Fruit fly (Drosophila melanogaster): ENCODE measurements around the gene acs.

acs gene

DNA sequence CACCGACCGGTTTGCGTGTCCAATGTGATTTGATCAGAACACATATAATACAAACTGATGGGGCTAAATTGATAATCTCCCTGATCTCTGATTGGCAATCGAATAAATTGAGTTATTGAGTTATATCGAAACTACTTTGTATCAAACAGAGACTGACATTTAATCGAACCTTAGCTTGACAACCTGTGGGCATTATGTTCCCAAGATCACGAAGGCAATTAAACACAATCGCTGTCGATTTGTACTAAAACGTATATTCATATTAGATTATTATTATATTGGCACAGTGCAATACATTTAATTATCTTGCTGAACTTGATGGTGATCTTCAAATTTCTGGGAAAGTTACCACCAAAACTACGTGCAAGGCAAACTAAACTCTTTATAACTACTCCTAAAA, 3.0 kb upstream of the acs start:
- TF ChIP-seq CG7045 (GFP tag; optimal IDR thresholded peaks at IDR 0.05) (no peak), bab1 (GFP tag; optimal IDR thresholded peaks at IDR 0.05) (no peak), CG12768 (GFP tag; optimal IDR thresholded peaks at IDR 0.05) (no peak), kay (GFP tag; ENCODE audit: borderline replicate concordance) (peak; percentile 91), CG1620 (GFP tag; optimal IDR thresholded peaks at IDR 0.05) (no peak), Mnt (GFP tag; optimal IDR thresholded peaks at IDR 0.05) (no peak)

DNA sequence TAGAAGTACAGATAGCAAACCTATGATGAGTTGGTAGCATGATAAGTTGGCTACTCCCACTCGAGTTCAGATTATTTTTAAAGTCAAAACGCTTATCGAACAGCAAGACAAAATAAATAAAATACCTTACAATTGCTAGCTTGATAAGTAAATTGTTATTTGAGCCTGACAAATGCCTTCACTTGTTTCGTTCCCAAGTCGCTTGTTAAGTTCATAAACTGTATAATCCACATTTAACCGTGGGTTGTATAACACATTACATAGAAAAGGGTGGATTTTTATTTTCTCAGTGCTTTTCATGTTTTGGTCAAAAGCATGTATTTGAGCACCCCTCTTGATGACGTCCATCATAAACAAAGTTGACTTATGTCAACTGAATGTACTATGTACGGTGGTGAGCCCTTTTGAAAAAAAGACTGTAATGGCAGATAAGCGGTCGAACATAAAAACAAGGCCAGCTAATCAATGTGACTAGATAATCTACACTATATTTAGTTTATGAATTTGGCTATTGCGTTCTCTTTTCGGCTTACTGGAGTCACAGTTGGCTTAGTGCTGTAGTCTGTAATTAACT, 2.5 kb upstream of the acs start:
- TF ChIP-seq Mnt (GFP tag; optimal IDR thresholded peaks at IDR 0.05), result no peak
- no peak for TF ChIP-seq CG5204 (GFP tag; optimal IDR thresholded peaks at IDR 0.05)
- TF ChIP-seq CG1620 (GFP tag; optimal IDR thresholded peaks at IDR 0.05), result no peak
- no peak for TF ChIP-seq CG11617 (GFP tag; optimal IDR thresholded peaks at IDR 0.05)
- TF ChIP-seq bab1 (GFP tag; optimal IDR thresholded peaks at IDR 0.05), result no peak
- no peak for TF ChIP-seq cnc (optimal IDR thresholded peaks at IDR 0.05)
- no peak for TF ChIP-seq CG12768 (GFP tag; optimal IDR thresholded peaks at IDR 0.05)
- TF ChIP-seq cic (GFP tag; optimal IDR thresholded peaks at IDR 0.05), result no peak
- no peak for TF ChIP-seq Hr96 (GFP tag; optimal IDR thresholded peaks at IDR 0.05)
- TF ChIP-seq Clk (GFP tag; optimal IDR thresholded peaks at IDR 0.05), result no peak
- TF ChIP-seq ovo (GFP tag; optimal IDR thresholded peaks at IDR 0.05), result no peak
- TF ChIP-seq CG14711 (tag; optimal IDR thresholded peaks at IDR 0.05), result no peak
- TF ChIP-seq tj (GFP tag; optimal IDR thresholded peaks at IDR 0.05), result no peak
- no peak for TF ChIP-seq pad (GFP tag; optimal IDR thresholded peaks at IDR 0.05)
- no peak for TF ChIP-seq CG7045 (GFP tag; optimal IDR thresholded peaks at IDR 0.05)

DNA sequence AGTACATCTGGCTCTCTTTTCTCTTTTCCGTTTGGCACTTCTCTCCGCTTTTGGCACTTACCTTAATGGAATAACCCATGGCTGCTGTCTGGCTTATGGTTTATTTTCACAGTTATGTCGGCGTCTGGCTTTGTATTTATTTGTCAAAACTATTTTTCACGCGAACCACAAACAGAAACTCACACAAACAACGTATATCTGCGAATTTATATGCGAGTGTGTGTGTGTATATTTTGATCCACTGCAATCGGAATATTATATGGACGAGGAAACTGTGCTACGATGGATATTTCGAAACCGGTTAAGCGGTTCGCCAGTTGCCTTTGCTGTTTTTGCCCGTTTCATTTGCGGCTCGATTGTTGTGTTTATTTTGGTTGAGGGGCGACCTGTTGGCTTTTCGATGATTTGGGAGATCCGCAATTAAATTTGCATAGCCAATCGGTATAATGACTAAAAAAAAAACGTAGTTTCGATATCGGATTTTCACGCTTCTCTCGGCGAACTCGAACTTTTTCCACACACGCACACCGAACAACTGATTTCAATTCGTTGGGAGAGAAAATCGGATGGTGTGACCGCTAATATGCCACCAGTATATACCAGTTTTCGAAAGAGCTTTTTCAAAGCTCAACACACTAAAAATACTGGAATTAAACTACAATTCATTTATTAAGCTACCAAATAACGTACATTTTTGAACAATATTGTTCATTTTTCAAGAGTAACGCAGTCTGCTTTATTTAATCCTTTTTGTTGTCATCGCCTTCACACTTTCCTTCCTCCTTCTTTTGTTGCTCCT, 1.7 kb upstream of the acs start, which contains the start of gene CG1927:
TSS of gene CG1927 (minus strand) at position 541 of the 799 bp plus-strand sequence.
- TF ChIP-seq Crg-1 (GFP tag; optimal IDR thresholded peaks at IDR 0.05) (no peak), Mnt (GFP tag; optimal IDR thresholded peaks at IDR 0.05) (peak; percentile 26), tj (GFP tag; optimal IDR thresholded peaks at IDR 0.05) (peak; percentile 23), CG11617 (GFP tag; optimal IDR thresholded peaks at IDR 0.05) (peak; percentile 11), kay (GFP tag; ENCODE audit: borderline replicate concordance) (no peak), bab1 (GFP tag; optimal IDR thresholded peaks at IDR 0.05) (peak; percentile 44), ovo (GFP tag; optimal IDR thresholded peaks at IDR 0.05) (no peak), cic (GFP tag; optimal IDR thresholded peaks at IDR 0.05) (peak; percentile 35), CG7101 (tag; optimal IDR thresholded peaks at IDR 0.05) (no peak)

DNA sequence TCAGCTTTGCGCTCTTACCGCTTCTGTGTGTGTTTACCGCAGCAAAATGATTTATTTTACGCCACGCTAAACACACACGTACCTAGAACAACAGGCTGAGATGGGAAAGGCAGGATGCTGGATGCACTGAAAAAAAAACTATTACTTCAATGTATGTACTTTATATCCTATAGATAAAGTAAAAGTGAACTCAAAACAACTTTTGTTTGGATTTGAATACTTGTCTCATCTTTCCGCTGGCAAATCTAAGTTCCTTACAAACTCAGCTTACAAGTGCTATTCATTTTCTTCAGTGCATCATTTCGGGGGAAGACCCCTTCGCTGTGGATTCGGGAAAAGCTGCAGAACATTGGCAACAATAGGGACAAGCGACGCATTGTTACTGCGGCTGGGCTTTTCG, 5.3 kb downstream of the acs start:
- TF ChIP-seq CG12768 (GFP tag; optimal IDR thresholded peaks at IDR 0.05) (no peak), CG14711 (tag; optimal IDR thresholded peaks at IDR 0.05) (no peak), CG7101 (tag; optimal IDR thresholded peaks at IDR 0.05) (no peak), Hr96 (GFP tag; optimal IDR thresholded peaks at IDR 0.05) (no peak), Clk (GFP tag; optimal IDR thresholded peaks at IDR 0.05) (no peak), pad (GFP tag; optimal IDR thresholded peaks at IDR 0.05) (no peak), CG1620 (GFP tag; optimal IDR thresholded peaks at IDR 0.05) (no peak), cnc (optimal IDR thresholded peaks at IDR 0.05) (no peak), CG5204 (GFP tag; optimal IDR thresholded peaks at IDR 0.05) (no peak), toe (GFP tag; optimal IDR thresholded peaks at IDR 0.05) (no peak), cic (GFP tag; optimal IDR thresholded peaks at IDR 0.05) (no peak), tj (GFP tag; optimal IDR thresholded peaks at IDR 0.05) (no peak), CG33017 (tag; optimal IDR thresholded peaks at IDR 0.05) (no peak)

DNA sequence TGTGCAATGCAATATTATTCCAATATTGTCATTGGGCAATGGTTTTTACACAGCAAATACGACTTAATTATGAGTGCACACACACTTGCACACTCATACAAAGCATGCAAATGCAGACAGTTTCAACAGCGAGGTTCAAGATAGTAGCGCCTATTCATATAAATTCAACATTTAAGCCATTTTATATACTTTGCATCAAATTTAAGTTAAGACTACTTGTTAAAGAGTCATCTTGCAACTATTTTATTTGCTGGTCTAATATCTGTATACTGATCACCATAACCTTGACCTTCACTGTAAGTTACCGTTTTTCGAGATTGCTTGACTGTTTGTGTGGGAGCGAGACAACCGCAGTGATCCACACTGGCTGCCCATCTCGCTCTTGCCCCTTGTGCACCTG, 14.0 kb downstream of the acs start:
- TF ChIP-seq bab1 (GFP tag; optimal IDR thresholded peaks at IDR 0.05) (no peak), CG7045 (GFP tag; optimal IDR thresholded peaks at IDR 0.05) (no peak)

DNA sequence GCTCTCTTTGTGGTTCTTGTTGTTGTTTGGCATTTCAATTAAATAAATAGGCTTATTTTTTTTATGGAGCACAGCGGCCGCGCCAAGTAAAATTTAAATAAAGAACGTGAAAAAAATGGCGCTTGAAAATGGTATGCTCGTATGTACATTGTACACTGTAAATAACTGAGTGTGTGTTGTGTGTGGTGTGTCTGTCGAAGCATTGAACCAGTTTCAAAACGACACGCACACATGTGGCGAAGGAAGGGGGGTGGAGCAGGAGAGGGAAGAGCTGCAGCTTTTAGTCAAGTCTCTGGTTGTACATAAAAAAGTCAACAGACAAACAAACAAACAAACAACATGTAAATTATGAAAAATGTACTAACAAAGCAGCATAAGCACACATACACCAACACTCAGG, 33.3 kb downstream of the acs start:
- TF ChIP-seq CG7101 (tag; optimal IDR thresholded peaks at IDR 0.05) (no peak), Hr96 (GFP tag; optimal IDR thresholded peaks at IDR 0.05) (no peak), Crg-1 (GFP tag; optimal IDR thresholded peaks at IDR 0.05) (no peak), Clk (GFP tag; optimal IDR thresholded peaks at IDR 0.05) (no peak), kay (GFP tag; ENCODE audit: borderline replicate concordance) (no peak), CG12768 (GFP tag; optimal IDR thresholded peaks at IDR 0.05) (no peak), CG11617 (GFP tag; optimal IDR thresholded peaks at IDR 0.05) (no peak)

DNA sequence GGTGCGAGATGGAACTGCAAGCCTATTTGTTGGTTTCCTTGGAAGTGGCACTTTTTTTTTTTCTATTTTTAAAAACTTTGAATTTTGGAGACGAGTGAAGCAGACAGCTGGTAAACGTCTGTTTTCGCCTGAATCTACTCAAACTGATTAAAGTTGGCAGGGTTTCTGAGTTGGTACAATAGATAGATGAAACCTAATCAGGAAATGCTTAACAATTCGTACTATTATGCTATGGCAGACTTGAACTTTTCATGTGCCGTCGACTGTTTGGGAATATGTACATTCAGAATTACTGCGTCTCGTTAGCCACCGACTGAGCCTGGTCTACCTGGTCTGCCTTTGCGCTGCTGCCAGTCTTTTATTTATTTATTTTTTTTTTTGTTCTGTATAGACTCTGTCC, 34.1 kb downstream of the acs start, which contains the start of gene CG42841:
TSS of gene CG42841 (minus strand) at position 101 of the 400 bp plus-strand sequence.
- TF ChIP-seq CG5204 (GFP tag; optimal IDR thresholded peaks at IDR 0.05), result no peak
- TF ChIP-seq toe (GFP tag; optimal IDR thresholded peaks at IDR 0.05), result no peak
- TF ChIP-seq CG12768 (GFP tag; optimal IDR thresholded peaks at IDR 0.05), result no peak
- TF ChIP-seq cic (GFP tag; optimal IDR thresholded peaks at IDR 0.05), result no peak
- TF ChIP-seq kay (GFP tag; ENCODE audit: borderline replicate concordance), result no peak
- no peak for TF ChIP-seq Mnt (GFP tag; optimal IDR thresholded peaks at IDR 0.05)

Measured in whole organism, adult.